Fruit fly (Drosophila melanogaster) whole organism, wandering third instar larva: ENCODE measurements around the gene RpL34a.

Experiments used
- Abd-B ChIP-seq: fragments of >200 bp; optimal IDR thresholded peaks from 2 replicates; lab custom pipeline; 2017; ENCODE audit warnings: missing biosample characterization, missing genetic modification characterization
- CG9705 ChIP-seq: fragments of 200-800 bp; sonication (Bioruptor generic); optimal IDR thresholded peaks from 2 replicates; lab custom pipeline; 2018; ENCODE audit warnings: missing biosample characterization, mild to moderate bottlenecking, missing genetic modification characterization
- CrebA ChIP-seq: fragments of 200-800 bp; sonication (Bioruptor generic); optimal IDR thresholded peaks from 2 replicates; lab custom pipeline; 2016; ENCODE audit warnings: missing biosample characterization, mild to moderate bottlenecking, missing genetic modification characterization, borderline replicate concordance
- Dif ChIP-seq: fragments of 200-275, 200-300 bp; sonication (Bioruptor generic); optimal IDR thresholded peaks from 2 replicates; lab custom pipeline; 2018; ENCODE audit warnings: missing biosample characterization, missing genetic modification characterization; ENCODE audit not compliant: partially characterized antibody
- GATAd ChIP-seq: sonication (Bioruptor generic); optimal IDR thresholded peaks from 2 replicates; lab custom pipeline; 2016; ENCODE audit warnings: missing biosample characterization, missing genetic modification characterization
- HLH106 ChIP-seq: fragments of 200-800 bp; optimal IDR thresholded peaks from 3 replicates; lab custom pipeline; 2019; ENCODE audit warnings: missing biosample characterization, mild to moderate bottlenecking, missing genetic modification characterization, moderate library complexity
- Hnf4 ChIP-seq: fragments of 200-800 bp; sonication (Bioruptor generic); optimal IDR thresholded peaks from 2 replicates; lab custom pipeline; 2016; ENCODE audit warnings: missing biosample characterization, mild to moderate bottlenecking, missing genetic modification characterization
- Hr78 ChIP-seq: fragments of >200 bp; optimal IDR thresholded peaks from 2 replicates; lab custom pipeline; 2017; ENCODE audit warnings: missing biosample characterization, missing genetic modification characterization
- Hr83 ChIP-seq: fragments of 200-300 bp; sonication (Bioruptor generic); optimal IDR thresholded peaks from 2 replicates; lab custom pipeline; 2016; ENCODE audit warnings: missing biosample characterization, mild to moderate bottlenecking, missing genetic modification characterization, moderate library complexity; ENCODE audit not compliant: poor library complexity, severe bottlenecking
- Jra ChIP-seq: sonication (Bioruptor generic); optimal IDR thresholded peaks from 2 replicates; lab custom pipeline; 2016; ENCODE audit warnings: missing biosample characterization, missing genetic modification characterization
- Myc ChIP-seq: fragments of >200 bp; optimal IDR thresholded peaks from 2 replicates; lab custom pipeline; 2017
- N ChIP-seq: fragments of >200 bp; optimal IDR thresholded peaks from 2 replicates; lab custom pipeline; 2018; ENCODE audit warnings: missing biosample characterization, missing external identifiers, missing genetic modification characterization
- Rel ChIP-seq, 2 experiments: fragments of 200-800 bp; sonication (Bioruptor generic) in 1 of 2; optimal IDR thresholded peaks; 2 replicates in 1 of 2; 3 replicates in 1 of 2; lab custom pipeline; 2016 to 2019; ENCODE audit warnings: mild to moderate bottlenecking in 2 of 2, missing biosample characterization in 2 of 2, missing genetic modification characterization in 2 of 2, moderate library complexity in 1 of 2
- Sp1 ChIP-seq: fragments of 200-800 bp; sonication (Bioruptor generic); optimal IDR thresholded peaks from 3 replicates; lab custom pipeline; 2019; ENCODE audit warnings: missing biosample characterization, mild to moderate bottlenecking, missing genetic modification characterization, moderate library complexity
- Vsx2 ChIP-seq: fragments of 200-300, 225-300 bp; sonication (Bioruptor generic); optimal IDR thresholded peaks from 2 replicates; lab custom pipeline; 2018; ENCODE audit warnings: missing biosample characterization, missing genetic modification characterization; ENCODE audit not compliant: partially characterized antibody
- br ChIP-seq: fragments of 200-800 bp; sonication (Bioruptor generic); optimal IDR thresholded peaks from 2 replicates; lab custom pipeline; 2016; ENCODE audit warnings: missing biosample characterization, missing genetic modification characterization
- brk ChIP-seq: fragments of 200-800 bp; sonication (Bioruptor generic); optimal IDR thresholded peaks from 2 replicates; lab custom pipeline; 2016; ENCODE audit warnings: missing biosample characterization, mild to moderate bottlenecking, missing genetic modification characterization
- dl ChIP-seq, 2 experiments: fragments of 175-275, 200-275 bp in 1 of 2; fragments of 200-275 bp in 1 of 2; sonication (Bioruptor generic); optimal IDR thresholded peaks; lab custom pipeline; 2018; ENCODE audit warnings: mild to moderate bottlenecking in 2 of 2, missing biosample characterization in 2 of 2, missing genetic modification characterization in 2 of 2, moderate library complexity in 2 of 2; ENCODE audit not compliant: partially characterized antibody in 2 of 2, insufficient read depth in 1 of 2
- dmrt93B ChIP-seq: fragments of 200-800 bp; sonication (Bioruptor generic); optimal IDR thresholded peaks from 2 replicates; lab custom pipeline; 2018; ENCODE audit warnings: missing biosample characterization, mild to moderate bottlenecking, missing genetic modification characterization
- dsf ChIP-seq: sonication (Bioruptor generic); optimal IDR thresholded peaks from 2 replicates; lab custom pipeline; 2016; ENCODE audit warnings: missing biosample characterization, missing genetic modification characterization, borderline replicate concordance
- foxo ChIP-seq, 2 experiments: fragments of 200-800 bp; sonication (Bioruptor generic); optimal IDR thresholded peaks; 2 replicates in 1 of 2; 3 replicates in 1 of 2; lab custom pipeline; 2016 to 2017; ENCODE audit warnings: missing biosample characterization in 2 of 2, missing genetic modification characterization in 2 of 2
- fru ChIP-seq: fragments of 200-800 bp; sonication (Bioruptor generic); optimal IDR thresholded peaks from 3 replicates; lab custom pipeline; 2016; ENCODE audit warnings: missing biosample characterization, mild to moderate bottlenecking, missing genetic modification characterization
- h ChIP-seq: fragments of 200-800 bp; sonication (Bioruptor generic); optimal IDR thresholded peaks from 3 replicates; lab custom pipeline; 2016; ENCODE audit warnings: missing biosample characterization, mild to moderate bottlenecking, missing genetic modification characterization
- jim ChIP-seq: fragments of 175-275, 200-325 bp; sonication (Bioruptor generic); optimal IDR thresholded peaks from 2 replicates; lab custom pipeline; 2016; ENCODE audit warnings: missing biosample characterization, mild to moderate bottlenecking, missing genetic modification characterization
- lola ChIP-seq: fragments of >200 bp; optimal IDR thresholded peaks from 2 replicates; lab custom pipeline; 2017; ENCODE audit warnings: missing biosample characterization, missing genetic modification characterization
- pan ChIP-seq: fragments of >200 bp; optimal IDR thresholded peaks from 2 replicates; lab custom pipeline; 2017
- psq ChIP-seq: fragments of 200-800 bp; sonication (Bioruptor generic); optimal IDR thresholded peaks from 3 replicates; lab custom pipeline; 2017; ENCODE audit warnings: missing biosample characterization, mild to moderate bottlenecking, missing genetic modification characterization, moderate library complexity
- rgr ChIP-seq: fragments of 200-800 bp; sonication (Bioruptor generic); optimal IDR thresholded peaks from 3 replicates; lab custom pipeline; 2016; ENCODE audit warnings: missing biosample characterization, mild to moderate bottlenecking, missing genetic modification characterization
- sage ChIP-seq: fragments of 200-800 bp; sonication (Bioruptor generic); optimal IDR thresholded peaks from 2 replicates; lab custom pipeline; 2016; ENCODE audit warnings: missing biosample characterization, mild to moderate bottlenecking, missing genetic modification characterization
- sv ChIP-seq: fragments of 200-800 bp; sonication (Bioruptor generic); optimal IDR thresholded peaks from 3 replicates; lab custom pipeline; 2016; ENCODE audit warnings: missing biosample characterization, missing genetic modification characterization
- tai ChIP-seq: sonication (Bioruptor generic); optimal IDR thresholded peaks from 2 replicates; lab custom pipeline; 2016; ENCODE audit warnings: missing biosample characterization, missing genetic modification characterization
- usp ChIP-seq: fragments of >200 bp; optimal IDR thresholded peaks from 2 replicates; lab custom pipeline; 2017; ENCODE audit warnings: missing biosample characterization, missing genetic modification characterization
- woc ChIP-seq: sonication (Bioruptor generic); optimal IDR thresholded peaks from 2 replicates; lab custom pipeline; 2016; ENCODE audit warnings: missing biosample characterization, mild to moderate bottlenecking, missing genetic modification characterization

The RpL34a gene

dm6 chr3R:26012288-26012687 is 46.8 kb downstream of the RpL34a start:
- TF ChIP-seq HLH106 (tag; lab: Kevin White, UChicago) (no peak), Rel (GFP tag; optimal IDR thresholded peaks at IDR 0.05; lab: Kevin White, UChicago) (no peak), Rel (tag; optimal IDR thresholded peaks at IDR 0.05; lab: Kevin White, UChicago) (peak; percentile 67)

dm6 chr3R:26011542-26011941 is 47.5 kb downstream of the RpL34a start:
- TF ChIP-seq Hr78 (GFP tag; lab: Kevin White, UChicago) (no peak), brk (no peak), GATAd (GFP tag; lab: Kevin White, UChicago) (no peak), HLH106 (tag; lab: Kevin White, UChicago) (no peak), woc (GFP tag; lab: Kevin White, UChicago) (no peak), Sp1 (GFP tag; lab: Kevin White, UChicago) (no peak), dmrt93B (GFP tag; lab: Kevin White, UChicago) (no peak), Abd-B (GFP tag; lab: Kevin White, UChicago) (no peak), jim (GFP tag; lab: Kevin White, UChicago) (no peak), CG9705 (GFP tag; lab: Kevin White, UChicago) (no peak), fru (no peak), dl (GFP tag; optimal IDR thresholded peaks at IDR 0.05; lab: Kevin White, UChicago; ENCODE audit: insufficient read depth in 1 of 2, partially characterized antibody in 2 of 2) (no peak), tai (GFP tag; lab: Kevin White, UChicago) (no peak), Hr83 (GFP tag; lab: Kevin White, UChicago) (no peak), dsf (GFP tag; lab: Kevin White, UChicago) (no peak), rgr (GFP tag; lab: Kevin White, UChicago) (no peak), sage (no peak)

dm6 chr3R:26010628-26011027 is 48.4 kb downstream of the RpL34a start:
- TF ChIP-seq dl (GFP tag; optimal IDR thresholded peaks at IDR 0.05; lab: Kevin White, UChicago; ENCODE audit: insufficient read depth in 1 of 2, partially characterized antibody in 2 of 2) = no peak
- no peak for TF ChIP-seq N
- TF ChIP-seq CrebA (GFP tag; lab: Kevin White, UChicago) = peak; percentile 33
- no peak for TF ChIP-seq tai (GFP tag; lab: Kevin White, UChicago)
- TF ChIP-seq Hr83 (GFP tag; lab: Kevin White, UChicago) = peak; percentile 2
- TF ChIP-seq Rel (GFP tag; optimal IDR thresholded peaks at IDR 0.05; lab: Kevin White, UChicago) = no peak
- peak; percentile 40 for TF ChIP-seq Rel (tag; optimal IDR thresholded peaks at IDR 0.05; lab: Kevin White, UChicago)
- peak; percentile 28 for TF ChIP-seq fru
- peak; percentile 17 for TF ChIP-seq Sp1 (GFP tag; lab: Kevin White, UChicago)
- peak; percentile 11 for TF ChIP-seq br
- TF ChIP-seq h = no peak
- no peak for TF ChIP-seq foxo (GFP tag; optimal IDR thresholded peaks at IDR 0.05; lab: Kevin White, UChicago)
- TF ChIP-seq rgr (GFP tag; lab: Kevin White, UChicago) = no peak
- no peak for TF ChIP-seq Jra (GFP tag; lab: Kevin White, UChicago)
- peak; percentile 8 for TF ChIP-seq woc (GFP tag; lab: Kevin White, UChicago)
- no peak for TF ChIP-seq pan (lab: Kevin White, UChicago)
- TF ChIP-seq HLH106 (tag; lab: Kevin White, UChicago) = no peak
- no peak for TF ChIP-seq usp (GFP tag; lab: Kevin White, UChicago)
- no peak for TF ChIP-seq lola (GFP tag; lab: Kevin White, UChicago)
- TF ChIP-seq Hr78 (GFP tag; lab: Kevin White, UChicago) = no peak
- TF ChIP-seq Vsx2 (GFP tag; lab: Kevin White, UChicago) = peak; percentile 44
- TF ChIP-seq sv = no peak
- TF ChIP-seq Dif (GFP tag; lab: Kevin White, UChicago) = peak; percentile 57
- no peak for TF ChIP-seq Myc (lab: Kevin White, UChicago)
- no peak for TF ChIP-seq Hnf4 (GFP tag; lab: Kevin White, UChicago)
- no peak for TF ChIP-seq brk

dm6 chr3R:26009766-26010414 is 49.2 kb downstream of the RpL34a start:
- TF ChIP-seq jim (GFP tag; lab: Kevin White, UChicago) = no peak
- TF ChIP-seq GATAd (GFP tag; lab: Kevin White, UChicago) = no peak
- no peak for TF ChIP-seq Hnf4 (GFP tag; lab: Kevin White, UChicago)
- TF ChIP-seq woc (GFP tag; lab: Kevin White, UChicago) = no peak
- TF ChIP-seq psq (GFP tag; lab: Kevin White, UChicago) = no peak
- TF ChIP-seq Hr78 (GFP tag; lab: Kevin White, UChicago) = no peak
- TF ChIP-seq br = no peak
